Worm (Caenorhabditis elegans) whole organism, late embryonic: ENCODE measurements around the gene C01G5.9.

Experiments
- C08G9.2 ChIP-seq: sonication (generic microtip); optimal IDR thresholded peaks from 2 replicates; lab custom pipeline; 2016; ENCODE audit warnings: mild to moderate bottlenecking, missing genetic modification characterization, moderate library complexity, missing compliant biosample characterization
- F13H6.1 ChIP-seq: sonication (generic microtip); optimal IDR thresholded peaks from 2 replicates; lab custom pipeline; 2016; ENCODE audit warnings: missing genetic modification characterization, missing compliant biosample characterization
- K02D7.2 ChIP-seq: sonication (generic microtip); optimal IDR thresholded peaks from 2 replicates; lab custom pipeline; 2017; ENCODE audit warnings: mild to moderate bottlenecking, missing genetic modification characterization, missing compliant biosample characterization
- ahr-1 ChIP-seq: sonication (generic microtip); optimal IDR thresholded peaks from 2 replicates; lab custom pipeline; 2016; ENCODE audit warnings: missing genetic modification characterization, missing compliant biosample characterization
- ama-1 ChIP-seq: fragments of 150-350 bp; optimal IDR thresholded peaks from 2 replicates; lab custom pipeline; 2014
- ceh-14 ChIP-seq: sonication (generic microtip); optimal IDR thresholded peaks from 2 replicates; lab custom pipeline; 2016; ENCODE audit warnings: missing genotype, missing genetic modification characterization, missing compliant biosample characterization
- ceh-18 ChIP-seq: sonication (generic microtip); optimal IDR thresholded peaks from 2 replicates; lab custom pipeline; 2016; ENCODE audit warnings: missing genetic modification characterization, missing compliant biosample characterization
- ceh-2 ChIP-seq: sonication (generic microtip); optimal IDR thresholded peaks from 2 replicates; lab custom pipeline; 2016; ENCODE audit warnings: missing genotype, missing genetic modification characterization, missing compliant biosample characterization
- ceh-22 ChIP-seq: sonication (generic microtip); optimal IDR thresholded peaks from 2 replicates; lab custom pipeline; 2017; ENCODE audit warnings: missing biosample characterization, missing genetic modification characterization
- ceh-24 ChIP-seq: sonication (generic microtip); optimal IDR thresholded peaks from 2 replicates; lab custom pipeline; 2016; ENCODE audit warnings: mild to moderate bottlenecking, missing genetic modification characterization, missing compliant biosample characterization
- ceh-34 ChIP-seq: sonication (generic microtip); optimal IDR thresholded peaks from 2 replicates; lab custom pipeline; 2016; ENCODE audit warnings: mild to moderate bottlenecking, missing genetic modification characterization, missing compliant biosample characterization
- ceh-45 ChIP-seq: fragments of 200-800 bp; sonication (Bioruptor generic); IDR thresholded peaks from 2 replicates; pipeline ENCODE4 v1.3.6; 2022; ENCODE audit warnings: missing genetic modification reagents, missing genetic modification characterization, missing compliant biosample characterization
- ceh-48 ChIP-seq: sonication (generic microtip); optimal IDR thresholded peaks from 2 replicates; lab custom pipeline; 2016; ENCODE audit warnings: missing genetic modification characterization, inconsistent platforms, missing compliant biosample characterization
- dve-1 ChIP-seq: sonication (generic microtip); optimal IDR thresholded peaks from 2 replicates; lab custom pipeline; 2017; ENCODE audit warnings: antibody characterized with exemption, mild to moderate bottlenecking, missing genetic modification characterization, missing compliant biosample characterization
- elt-2 ChIP-seq: sonication (generic microtip); optimal IDR thresholded peaks from 2 replicates; lab custom pipeline; 2016; ENCODE audit warnings: missing genetic modification reagents, missing genetic modification characterization, missing compliant biosample characterization
- eyg-1 ChIP-seq: sonication (generic microtip); optimal IDR thresholded peaks from 2 replicates; lab custom pipeline; 2016; ENCODE audit warnings: missing genotype, missing genetic modification characterization, missing compliant biosample characterization
- fax-1 ChIP-seq: sonication (generic microtip); optimal IDR thresholded peaks from 2 replicates; lab custom pipeline; 2016; ENCODE audit warnings: missing genotype, missing genetic modification characterization, missing compliant biosample characterization
- fkh-10 ChIP-seq: fragments of 150-350 bp; optimal IDR thresholded peaks from 2 replicates; lab custom pipeline; 2014; ENCODE audit warnings: missing biosample characterization, missing genetic modification reagents, missing genetic modification characterization
- hlh-15 ChIP-seq: sonication (generic microtip); optimal IDR thresholded peaks from 2 replicates; lab custom pipeline; 2016; ENCODE audit warnings: missing genetic modification characterization, missing compliant biosample characterization
- hlh-30 ChIP-seq: sonication (generic microtip); optimal IDR thresholded peaks from 2 replicates; lab custom pipeline; 2017; ENCODE audit warnings: antibody characterized with exemption, missing genetic modification characterization, missing compliant biosample characterization; ENCODE audit not compliant: insufficient read depth
- lim-6 ChIP-seq: sonication (generic microtip); optimal IDR thresholded peaks from 2 replicates; lab custom pipeline; 2016; ENCODE audit warnings: missing genetic modification characterization, missing compliant biosample characterization
- madf-2 ChIP-seq: sonication (generic microtip); optimal IDR thresholded peaks from 2 replicates; lab custom pipeline; 2017; ENCODE audit warnings: missing genetic modification characterization, missing compliant biosample characterization
- mec-3 ChIP-seq: sonication (generic microtip); optimal IDR thresholded peaks from 2 replicates; lab custom pipeline; 2016; ENCODE audit warnings: borderline replicate concordance, missing genetic modification characterization, missing compliant biosample characterization
- nhr-11 ChIP-seq: fragments of 150-350 bp; optimal IDR thresholded peaks from 2 replicates; lab custom pipeline; 2014; ENCODE audit warnings: missing biosample characterization, missing genetic modification characterization
- nhr-232 ChIP-seq: sonication (generic microtip); optimal IDR thresholded peaks from 2 replicates; lab custom pipeline; 2016; ENCODE audit warnings: missing genetic modification characterization, missing compliant biosample characterization
- npax-4 ChIP-seq: sonication (generic microtip); optimal IDR thresholded peaks from 2 replicates; lab custom pipeline; 2016; ENCODE audit warnings: missing genetic modification characterization, missing compliant biosample characterization
- pag-3 ChIP-seq: sonication (generic microtip); optimal IDR thresholded peaks from 2 replicates; lab custom pipeline; 2016; ENCODE audit warnings: missing compliant biosample characterization, missing genetic modification characterization, borderline replicate concordance
- pat-9 ChIP-seq: fragments of 200-800 bp; sonication (Bioruptor generic); optimal IDR thresholded peaks from 2 replicates; lab custom pipeline; 2018; ENCODE audit warnings: mild to moderate bottlenecking, missing genetic modification characterization, moderate library complexity, missing compliant biosample characterization
- pax-1 ChIP-seq: fragments of 150-350 bp; optimal IDR thresholded peaks from 2 replicates; lab custom pipeline; 2014; ENCODE audit warnings: missing biosample characterization, missing genetic modification characterization
- pha-4 ChIP-seq: fragments of 150-350 bp; optimal IDR thresholded peaks from 2 replicates; lab custom pipeline; 2018; ENCODE audit warnings: missing biosample characterization, missing genetic modification reagents, missing genetic modification characterization
- pqm-1 ChIP-seq: sonication (generic microtip); optimal IDR thresholded peaks from 2 replicates; lab custom pipeline; 2016; ENCODE audit warnings: missing genetic modification characterization, missing compliant biosample characterization
- pros-1 ChIP-seq: fragments of 150-350 bp; optimal IDR thresholded peaks from 2 replicates; lab custom pipeline; 2014; ENCODE audit warnings: missing biosample characterization, missing genetic modification reagents, missing genetic modification characterization
- rnt-1 ChIP-seq: sonication (generic microtip); optimal IDR thresholded peaks from 2 replicates; lab custom pipeline; 2016; ENCODE audit warnings: missing genetic modification characterization, missing compliant biosample characterization
- syd-9 ChIP-seq: sonication (generic microtip); optimal IDR thresholded peaks from 2 replicates; lab custom pipeline; 2016; ENCODE audit warnings: mild to moderate bottlenecking, missing genetic modification characterization, moderate library complexity, missing compliant biosample characterization
- tbx-2 ChIP-seq: sonication (generic microtip); optimal IDR thresholded peaks from 2 replicates; lab custom pipeline; 2016; ENCODE audit warnings: missing genetic modification characterization, missing compliant biosample characterization
- tbx-7 ChIP-seq: sonication (generic microtip); optimal IDR thresholded peaks from 2 replicates; lab custom pipeline; 2016; ENCODE audit warnings: missing genotype, missing genetic modification characterization, missing compliant biosample characterization
- unc-3 ChIP-seq, 2 experiments: fragments of 200-800 bp in 1 of 2; sonication (Bioruptor generic) in 1 of 2; sonication (generic microtip) in 1 of 2; conservative IDR thresholded peaks in 1 of 2; optimal IDR thresholded peaks in 1 of 2; 2 replicates each; pipeline versions ENCODE4 v1.3.6 to Lab custom; 2016 to 2022; ENCODE audit warnings: missing compliant biosample characterization in 2 of 2, missing genetic modification characterization in 2 of 2, missing genetic modification reagents in 1 of 2
- unc-86 ChIP-seq: sonication (generic microtip); optimal IDR thresholded peaks from 2 replicates; lab custom pipeline; 2016; ENCODE audit warnings: missing genetic modification characterization, missing compliant biosample characterization
- zip-5 ChIP-seq: sonication (generic microtip); optimal IDR thresholded peaks from 2 replicates; lab custom pipeline; 2016; ENCODE audit warnings: missing genetic modification characterization, missing compliant biosample characterization
- ztf-16 ChIP-seq: sonication (generic microtip); optimal IDR thresholded peaks from 2 replicates; lab custom pipeline; 2017; ENCODE audit warnings: missing genetic modification characterization, missing compliant biosample characterization

The C01G5.9 gene

ce11 chrIV:6496103-6496502 lies 23.6 kb upstream of the C01G5.9 start:
- no peak for TF ChIP-seq ahr-1 (tag; lab: Kevin White, UChicago)
- no peak for TF ChIP-seq pros-1 (tag; lab: Kevin White, UChicago)
- no peak for TF ChIP-seq C08G9.2 (tag; lab: Kevin White, UChicago)
- no peak for TF ChIP-seq ama-1 (lab: Kevin White, UChicago)
- TF ChIP-seq pat-9 = no peak
- TF ChIP-seq unc-86 (tag; lab: Kevin White, UChicago) = no peak

ce11 chrIV:6500433-6500832 lies 19.3 kb upstream of the C01G5.9 start:
- TF ChIP-seq npax-4 (no peak), C08G9.2 (tag; lab: Kevin White, UChicago) (no peak), pqm-1 (tag; lab: Kevin White, UChicago) (no peak), dve-1 (tag; lab: Kevin White, UChicago) (no peak), ceh-22 (tag; lab: Kevin White, UChicago) (no peak), K02D7.2 (no peak), ceh-45 (GFP tag; lab: Robert Waterston, UW) (no peak), rnt-1 (no peak)

DNA sequence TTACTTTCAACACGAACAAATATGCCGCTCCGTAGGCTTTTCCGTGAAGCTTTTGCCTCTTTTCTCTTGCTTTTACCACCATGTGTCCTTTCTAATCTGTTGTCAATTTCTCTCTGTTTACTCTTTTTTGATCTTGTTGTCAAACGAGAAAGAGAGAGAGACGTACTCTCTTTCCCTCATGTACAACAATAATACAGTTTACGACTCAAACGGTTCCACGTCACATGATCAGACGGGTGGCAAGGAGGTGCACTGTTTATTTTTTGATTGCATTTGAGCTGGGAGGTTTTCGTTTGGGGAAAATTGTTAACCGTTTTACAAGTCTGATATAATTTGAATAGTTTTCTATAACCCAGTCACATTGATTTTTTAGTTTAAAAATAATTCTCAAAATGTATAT lies 18.9 kb upstream of the C01G5.9 start:
- TF ChIP-seq dve-1 (tag; lab: Kevin White, UChicago) (peak; percentile 44), pros-1 (tag; lab: Kevin White, UChicago) (no peak), ceh-18 (tag; lab: Kevin White, UChicago) (peak; percentile 27), hlh-30 (tag; lab: Kevin White, UChicago) (peak; percentile 39), syd-9 (no peak)

- TF ChIP-seq elt-2 (tag; lab: Kevin White, UChicago) (peak; percentile 26), eyg-1 (tag; lab: Kevin White, UChicago) (no peak)
Measured at ce11 chrIV:6502725-6503124, 17.0 kb upstream of the C01G5.9 start.

ce11 chrIV:6506424-6506823 lies 13.3 kb upstream of the C01G5.9 start, which contains the start of gene pqn-89:
TSS of gene pqn-89 (plus strand) at chrIV:6506724.
- TF ChIP-seq nhr-232 (tag; lab: Kevin White, UChicago) (no peak), npax-4 (no peak), ceh-14 (tag; lab: Kevin White, UChicago) (no peak), ceh-34 (tag; lab: Kevin White, UChicago) (no peak), zip-5 (tag; lab: Kevin White, UChicago) (no peak), pag-3 (tag; lab: Kevin White, UChicago) (no peak), rnt-1 (no peak), ztf-16 (tag; lab: Kevin White, UChicago) (no peak), tbx-7 (tag; lab: Kevin White, UChicago) (no peak), pax-1 (tag; lab: Kevin White, UChicago) (no peak), mec-3 (tag; lab: Kevin White, UChicago) (no peak), fkh-10 (GFP tag; lab: Kevin White, UChicago) (no peak), eyg-1 (tag; lab: Kevin White, UChicago) (no peak)

DNA sequence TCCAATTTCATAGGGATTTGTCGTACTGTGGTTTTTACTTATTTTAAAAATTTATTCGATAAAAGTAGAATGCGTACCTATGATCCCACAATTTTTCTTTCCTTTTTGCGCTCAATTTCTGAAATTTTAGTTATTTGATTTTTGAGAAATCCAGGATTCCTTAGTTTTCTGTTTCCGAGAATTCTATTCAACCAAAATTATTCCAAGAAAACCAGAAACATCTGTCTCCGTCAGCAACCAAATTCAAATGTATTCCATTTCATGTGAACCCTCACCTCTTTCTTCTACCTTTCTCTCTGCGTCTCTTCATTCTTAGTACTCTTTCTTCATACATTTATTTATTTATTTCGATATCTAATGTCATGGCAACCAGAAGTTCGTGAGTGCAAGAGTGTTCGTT lies 7.9 kb upstream of the C01G5.9 start:
- TF ChIP-seq pqm-1 (tag; lab: Kevin White, UChicago) (no peak), unc-3 (GFP tag; conservative IDR thresholded peaks at IDR 0.05; lab: Robert Waterston, UW) (no peak), unc-3 (tag; optimal IDR thresholded peaks at IDR 0.05; lab: Kevin White, UChicago) (no peak), F13H6.1 (tag; lab: Kevin White, UChicago) (no peak), hlh-15 (tag; lab: Kevin White, UChicago) (no peak), tbx-2 (tag; lab: Kevin White, UChicago) (no peak), fax-1 (no peak), nhr-11 (tag; lab: Kevin White, UChicago) (no peak), pros-1 (tag; lab: Kevin White, UChicago) (no peak), ceh-48 (tag; lab: Kevin White, UChicago) (no peak), ceh-45 (GFP tag; lab: Robert Waterston, UW) (no peak), ceh-24 (tag; lab: Kevin White, UChicago) (no peak), ceh-2 (tag; lab: Kevin White, UChicago) (no peak), pha-4 (tag; lab: Kevin White, UChicago) (no peak), lim-6 (tag; lab: Kevin White, UChicago) (no peak), madf-2 (no peak)
